Fruit fly (Drosophila melanogaster): ENCODE measurements around the gene CG18599.

DNA sequence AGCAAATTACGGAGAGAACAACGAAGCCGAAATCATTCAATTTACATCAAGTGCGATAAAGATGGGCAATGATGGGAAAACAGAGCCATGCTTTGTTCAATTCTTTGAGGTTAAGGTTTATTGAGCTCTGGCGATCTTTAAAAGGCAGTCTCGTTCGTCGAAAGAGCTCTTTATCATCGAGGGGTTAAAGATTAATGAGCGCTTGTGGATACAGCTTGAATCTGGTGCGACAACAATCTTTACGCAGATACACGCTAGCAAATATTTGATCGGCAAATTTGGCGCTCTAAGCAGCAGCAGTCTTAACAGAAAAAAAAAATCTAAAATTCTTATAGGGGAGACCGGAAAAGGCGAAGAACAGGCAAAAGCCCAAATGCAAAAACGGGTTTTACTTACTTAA lies 28.5 kb downstream of the CG18599 start:
- TF ChIP-seq CG33213 (GFP tag; optimal IDR thresholded peaks at IDR 0.05), result no peak
- no peak for TF ChIP-seq Adf1 (GFP tag; IDR thresholded peaks at IDR 0.05)
- TF ChIP-seq CG9437 (GFP tag; optimal IDR thresholded peaks at IDR 0.05), result no peak
- TF ChIP-seq Hey (tag; optimal IDR thresholded peaks at IDR 0.05), result no peak
- TF ChIP-seq CG31224 (GFP tag; IDR thresholded peaks at IDR 0.05), result no peak
- no peak for TF ChIP-seq CG3838 (GFP tag; optimal IDR thresholded peaks at IDR 0.05)
- no peak for TF ChIP-seq crp (GFP tag; optimal IDR thresholded peaks at IDR 0.05)
- no peak for TF ChIP-seq Trl (optimal IDR thresholded peaks at IDR 0.05)
- no peak for TF ChIP-seq Trl (GFP tag; optimal IDR thresholded peaks at IDR 0.05)
- TF ChIP-seq Max (GFP tag; optimal IDR thresholded peaks at IDR 0.05), result no peak
- no peak for TF ChIP-seq twi (tag; optimal IDR thresholded peaks at IDR 0.05)
- no peak for TF ChIP-seq tap (tag; optimal IDR thresholded peaks at IDR 0.05)

All from whole organism, embryonic.